Worm (Caenorhabditis elegans) whole organism, early embryonic: ENCODE results near the gene scpl-4.

ENCODE experiments used
- B0310.2 ChIP-seq: sonication (generic microtip); optimal IDR thresholded peaks from 2 replicates; lab custom pipeline; 2016; ENCODE audit warnings: mild to moderate bottlenecking, missing genetic modification characterization, missing compliant biosample characterization
- F13C5.2 ChIP-seq: sonication (generic microtip); optimal IDR thresholded peaks from 2 replicates; lab custom pipeline; 2017; ENCODE audit warnings: mild to moderate bottlenecking, missing genetic modification characterization, inconsistent platforms, missing compliant biosample characterization
- aly-1 ChIP-seq: sonication (generic microtip); optimal IDR thresholded peaks from 2 replicates; lab custom pipeline; 2016; ENCODE audit warnings: missing genetic modification characterization, missing compliant biosample characterization
- ama-1 ChIP-seq: fragments of 150-350 bp; optimal IDR thresholded peaks from 2 replicates; lab custom pipeline; 2014
- ceh-13 ChIP-seq: fragments of 200-800 bp; sonication (Bioruptor generic); optimal IDR thresholded peaks from 2 replicates; lab custom pipeline; 2018; ENCODE audit warnings: mild to moderate bottlenecking, missing genetic modification characterization, missing compliant biosample characterization
- ceh-36 ChIP-seq: sonication (generic microtip); optimal IDR thresholded peaks from 2 replicates; lab custom pipeline; 2016; ENCODE audit warnings: missing genetic modification characterization, inconsistent platforms, missing compliant biosample characterization
- ets-7 ChIP-seq: sonication (generic microtip); optimal IDR thresholded peaks from 2 replicates; lab custom pipeline; 2016; ENCODE audit warnings: missing genotype, missing genetic modification characterization, missing compliant biosample characterization
- flt-1 ChIP-seq: fragments of 200-800 bp; sonication (Bioruptor generic); IDR thresholded peaks from 2 replicates; pipeline ENCODE4 v1.3.6; 2022; ENCODE audit warnings: missing genetic modification characterization, missing compliant biosample characterization
- hmbx-1 ChIP-seq: sonication (generic microtip); optimal IDR thresholded peaks from 2 replicates; lab custom pipeline; 2016; ENCODE audit warnings: mild to moderate bottlenecking, missing genetic modification characterization, missing compliant biosample characterization
- hmg-4 ChIP-seq: fragments of 200-800 bp; sonication (Bioruptor generic); optimal IDR thresholded peaks from 2 replicates; lab custom pipeline; 2018; ENCODE audit warnings: mild to moderate bottlenecking, missing genetic modification characterization, missing compliant biosample characterization
- hnd-1 ChIP-seq: sonication (generic microtip); optimal IDR thresholded peaks from 2 replicates; lab custom pipeline; 2016; ENCODE audit warnings: missing genetic modification characterization, missing compliant biosample characterization
- pes-1 ChIP-seq: fragments of 200-800 bp; sonication (Bioruptor generic); IDR thresholded peaks from 2 replicates; pipeline ENCODE4 v1.3.6; 2022; ENCODE audit warnings: missing genetic modification reagents, missing genetic modification characterization, missing compliant biosample characterization
- scrt-1 ChIP-seq: fragments of 200-800 bp; sonication (Bioruptor generic); IDR thresholded peaks from 2 replicates; pipeline ENCODE4 v1.3.6; 2022; ENCODE audit warnings: missing genetic modification characterization, missing compliant biosample characterization
- sea-1 ChIP-seq: fragments of 200-800 bp; sonication (Bioruptor generic); conservative IDR thresholded peaks from 2 replicates; pipeline ENCODE4 v1.3.6; 2022; ENCODE audit warnings: missing genetic modification characterization, missing compliant biosample characterization
- tbx-11 ChIP-seq: fragments of 200-800 bp; sonication (Bioruptor generic); IDR thresholded peaks from 2 replicates; pipeline ENCODE4 v1.3.6; 2022; ENCODE audit warnings: missing genetic modification characterization, missing compliant biosample characterization
- tbx-37 ChIP-seq: fragments of 200-800 bp; sonication (Bioruptor generic); conservative IDR thresholded peaks from 2 replicates; pipeline ENCODE4 v1.3.6; 2022; ENCODE audit warnings: missing genetic modification reagents, missing genetic modification characterization, missing compliant biosample characterization
- tra-4 ChIP-seq: sonication (generic microtip); optimal IDR thresholded peaks from 2 replicates; lab custom pipeline; 2017; ENCODE audit warnings: missing genetic modification characterization, missing compliant biosample characterization

scpl-4 gene

ce11 chrV:10560621-10561020 is 38.3 kb upstream of the scpl-4 start, which contains the start of gene col-152:
Gene col-152, plus strand, starts transcription at chrV:10560921.
- no peak for TF ChIP-seq scrt-1 (GFP tag; lab: Robert Waterston, UW)
- TF ChIP-seq pes-1, result no peak
- TF ChIP-seq ets-7, result no peak
- no peak for TF ChIP-seq hmbx-1
- no peak for TF ChIP-seq flt-1 (GFP tag; lab: Robert Waterston, UW)
- TF ChIP-seq sea-1 (GFP tag; lab: Robert Waterston, UW), result no peak
- no peak for TF ChIP-seq ceh-36 (tag; lab: Kevin White, UChicago)
- TF ChIP-seq F13C5.2 (tag; lab: Kevin White, UChicago), result no peak
- no peak for TF ChIP-seq B0310.2 (tag; lab: Kevin White, UChicago)
- TF ChIP-seq aly-1 (tag; lab: Kevin White, UChicago), result no peak
- TF ChIP-seq ceh-13 (GFP tag; lab: Kevin White, UChicago), result no peak

- TF ChIP-seq scrt-1 (GFP tag; lab: Robert Waterston, UW) (no peak), hmbx-1 (no peak), B0310.2 (tag; lab: Kevin White, UChicago) (no peak), F13C5.2 (tag; lab: Kevin White, UChicago) (no peak)
These were observed 37.3 kb upstream of the scpl-4 start for ce11 chrV:10561632-10562031.

ce11 chrV:10562817-10563216 is 36.1 kb upstream of the scpl-4 start:
- TF ChIP-seq pes-1 (no peak), F13C5.2 (tag; lab: Kevin White, UChicago) (no peak), B0310.2 (tag; lab: Kevin White, UChicago) (no peak), hmg-4 (no peak), aly-1 (tag; lab: Kevin White, UChicago) (no peak), ets-7 (no peak), hnd-1 (tag; lab: Kevin White, UChicago) (no peak), scrt-1 (GFP tag; lab: Robert Waterston, UW) (no peak), tra-4 (tag; lab: Kevin White, UChicago) (no peak), ama-1 (lab: Kevin White, UChicago) (no peak), sea-1 (GFP tag; lab: Robert Waterston, UW) (no peak), flt-1 (GFP tag; lab: Robert Waterston, UW) (no peak), tbx-11 (GFP tag; lab: Robert Waterston, UW) (no peak), hmbx-1 (no peak), ceh-13 (GFP tag; lab: Kevin White, UChicago) (no peak)

DNA sequence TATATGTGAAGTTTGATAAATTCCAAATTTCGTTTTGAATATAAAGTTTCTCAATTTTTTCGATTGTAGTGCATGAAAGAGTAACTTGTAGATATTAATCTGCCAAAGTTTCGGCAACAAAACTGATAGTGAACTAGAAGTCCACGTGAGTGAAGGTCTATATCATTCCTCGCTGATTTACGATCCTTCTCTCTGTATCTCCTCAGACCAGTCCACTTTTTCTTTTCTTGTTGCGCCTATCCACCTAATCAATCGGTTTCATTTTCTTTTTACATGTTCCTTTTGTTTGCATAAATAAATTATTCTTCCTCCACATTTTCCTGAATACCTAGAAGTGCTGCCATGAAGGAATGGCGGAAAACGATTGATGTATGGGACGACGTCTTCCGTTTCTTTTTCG is 34.8 kb upstream of the scpl-4 start:
- TF ChIP-seq hnd-1 (tag; lab: Kevin White, UChicago) (no peak), pes-1 (no peak), ceh-13 (GFP tag; lab: Kevin White, UChicago) (no peak), F13C5.2 (tag; lab: Kevin White, UChicago) (no peak), hmbx-1 (no peak), tra-4 (tag; lab: Kevin White, UChicago) (no peak), B0310.2 (tag; lab: Kevin White, UChicago) (no peak), ama-1 (lab: Kevin White, UChicago) (no peak), hmg-4 (no peak), tbx-37 (GFP tag; lab: Robert Waterston, UW) (no peak), ets-7 (no peak), sea-1 (GFP tag; lab: Robert Waterston, UW) (no peak), aly-1 (tag; lab: Kevin White, UChicago) (no peak), tbx-11 (GFP tag; lab: Robert Waterston, UW) (no peak), flt-1 (GFP tag; lab: Robert Waterston, UW) (no peak), ceh-36 (tag; lab: Kevin White, UChicago) (no peak), scrt-1 (GFP tag; lab: Robert Waterston, UW) (no peak)

DNA sequence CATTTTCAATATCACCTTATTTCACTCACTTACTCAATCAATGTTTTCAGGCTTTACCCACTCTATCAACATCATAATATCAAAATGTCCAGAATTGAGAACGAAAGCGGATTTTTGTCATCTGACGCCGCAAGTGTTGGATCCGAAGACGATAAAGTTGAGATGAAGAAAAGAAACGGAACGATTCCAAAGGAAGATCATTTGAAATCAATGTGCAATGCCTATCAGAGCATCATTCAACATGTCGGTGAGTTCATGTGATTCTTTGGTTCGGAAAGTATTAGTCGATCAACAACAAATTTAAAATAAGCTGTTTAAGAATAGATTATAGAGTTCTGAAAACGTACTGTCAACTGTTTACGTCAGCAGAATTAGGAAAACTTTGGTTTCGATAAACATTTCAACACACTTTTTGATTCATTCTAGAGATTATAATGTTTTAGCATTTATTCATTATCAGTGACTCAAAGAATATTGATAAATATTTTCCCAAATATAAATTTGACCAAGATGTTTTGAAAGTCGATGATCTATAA is 34.0 kb upstream of the scpl-4 start, which contains the start of gene cat-4:
TSS of gene cat-4 (plus strand) at position 51 of the 536 bp plus-strand sequence.
- no peak for TF ChIP-seq aly-1 (tag; lab: Kevin White, UChicago)

ce11 chrV:10568496-10568895 is 30.4 kb upstream of the scpl-4 start:
- TF ChIP-seq ceh-13 (GFP tag; lab: Kevin White, UChicago) (no peak), hmbx-1 (no peak), ceh-36 (tag; lab: Kevin White, UChicago) (no peak), tbx-37 (GFP tag; lab: Robert Waterston, UW) (no peak), tbx-11 (GFP tag; lab: Robert Waterston, UW) (no peak), B0310.2 (tag; lab: Kevin White, UChicago) (no peak), aly-1 (tag; lab: Kevin White, UChicago) (no peak), scrt-1 (GFP tag; lab: Robert Waterston, UW) (no peak), sea-1 (GFP tag; lab: Robert Waterston, UW) (no peak), ets-7 (no peak), flt-1 (GFP tag; lab: Robert Waterston, UW) (no peak), tra-4 (tag; lab: Kevin White, UChicago) (no peak), hnd-1 (tag; lab: Kevin White, UChicago) (no peak), ama-1 (lab: Kevin White, UChicago) (no peak), hmg-4 (no peak), F13C5.2 (tag; lab: Kevin White, UChicago) (no peak)

DNA sequence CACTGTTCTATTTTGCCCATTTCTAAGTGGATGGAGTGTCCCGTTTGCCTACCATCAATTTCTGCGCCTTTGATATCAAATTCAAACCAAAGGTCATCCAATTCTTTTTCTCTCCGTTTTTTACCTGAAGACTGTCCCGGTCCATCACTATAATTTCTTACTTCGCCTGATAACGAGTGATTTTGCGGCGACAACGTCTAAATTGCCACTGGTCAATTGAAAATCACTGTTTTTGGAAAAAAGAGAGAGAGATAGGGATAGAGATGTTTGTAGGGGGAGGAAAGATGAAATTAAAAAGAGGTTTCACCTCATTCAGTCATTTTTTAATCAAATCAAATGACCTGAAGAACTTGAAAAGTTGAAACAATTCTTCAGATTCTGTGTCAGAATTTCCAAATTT is 27.4 kb upstream of the scpl-4 start:
- TF ChIP-seq ceh-36 (tag; lab: Kevin White, UChicago) (no peak), flt-1 (GFP tag; lab: Robert Waterston, UW) (no peak), hmbx-1 (no peak), aly-1 (tag; lab: Kevin White, UChicago) (no peak), ceh-13 (GFP tag; lab: Kevin White, UChicago) (no peak), scrt-1 (GFP tag; lab: Robert Waterston, UW) (no peak), ama-1 (lab: Kevin White, UChicago) (no peak), tbx-11 (GFP tag; lab: Robert Waterston, UW) (no peak)
